Worm (Caenorhabditis elegans) whole organism, mixed stage, embryonic: Measurements from ENCODE around the gene sra-35.

Experiments used
- blmp-1 ChIP-seq: fragments of 150-350 bp; optimal IDR thresholded peaks from 2 replicates; lab custom pipeline; 2014; ENCODE audit warnings: missing biosample characterization, missing genetic modification characterization
- ceh-39 ChIP-seq: fragments of 150-350 bp; optimal IDR thresholded peaks from 2 replicates; lab custom pipeline; 2014; ENCODE audit warnings: missing biosample characterization, missing genetic modification characterization
- flh-1 ChIP-seq: fragments of 200-800 bp; sonication (Bioruptor generic); optimal IDR thresholded peaks from 2 replicates; lab custom pipeline; 2018; ENCODE audit warnings: mild to moderate bottlenecking, missing genetic modification characterization, moderate library complexity, missing compliant biosample characterization
- ham-2 ChIP-seq: fragments of 200-800 bp; sonication (Bioruptor generic); optimal IDR thresholded peaks from 2 replicates; lab custom pipeline; 2018; ENCODE audit warnings: mild to moderate bottlenecking, missing genetic modification characterization, missing compliant biosample characterization
- lin-13 ChIP-seq: fragments of 150-350 bp; optimal IDR thresholded peaks from 2 replicates; lab custom pipeline; 2014; ENCODE audit warnings: missing biosample characterization, missing genetic modification characterization
- mep-1 ChIP-seq: fragments of 150-350 bp; optimal IDR thresholded peaks from 2 replicates; lab custom pipeline; 2017; ENCODE audit warnings: missing biosample characterization, missing genetic modification reagents, missing genetic modification characterization, inconsistent platforms
- nhr-28 ChIP-seq: fragments of 150-350 bp; optimal IDR thresholded peaks from 2 replicates; lab custom pipeline; 2014; ENCODE audit warnings: missing biosample characterization, missing genetic modification characterization
- nhr-76 ChIP-seq: sonication (generic microtip); optimal IDR thresholded peaks from 2 replicates; lab custom pipeline; 2017; ENCODE audit warnings: missing biosample characterization, missing genetic modification characterization
- pha-4 ChIP-seq: fragments of 150-350 bp; optimal IDR thresholded peaks from 2 replicates; lab custom pipeline; 2018; ENCODE audit warnings: missing biosample characterization, missing genetic modification reagents, missing genetic modification characterization
- sptf-1 ChIP-seq: sonication (generic microtip); optimal IDR thresholded peaks from 2 replicates; lab custom pipeline; 2017; ENCODE audit warnings: mild to moderate bottlenecking, missing genetic modification characterization, moderate library complexity, missing compliant biosample characterization
- unc-39 ChIP-seq: fragments of 150-350 bp; optimal IDR thresholded peaks from 2 replicates; lab custom pipeline; 2014; ENCODE audit warnings: missing biosample characterization, missing genetic modification characterization

DNA sequence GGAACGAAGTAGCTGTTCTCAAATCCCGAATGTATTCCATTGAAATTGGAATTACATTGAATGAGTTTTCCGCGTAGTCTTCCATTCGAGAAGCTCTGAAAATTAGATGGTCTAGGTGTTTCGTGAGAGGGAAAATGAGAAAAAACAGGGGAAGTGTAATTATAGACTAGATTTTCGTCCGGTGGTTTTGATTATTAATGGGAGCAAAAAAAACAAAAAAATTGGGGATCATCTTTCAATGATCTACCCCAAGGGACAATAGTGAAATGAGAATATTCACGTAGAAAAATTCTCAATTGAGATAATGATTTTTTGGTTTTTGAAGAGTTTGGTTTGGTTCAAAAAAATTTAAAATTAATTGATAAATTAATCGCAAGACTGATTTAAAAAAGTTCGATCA lies 4.2 kb upstream of the sra-35 start, which contains the start of gene sra-32:
- TF ChIP-seq ceh-39 (tag; lab: Kevin White, UChicago), result no peak
- no peak for TF ChIP-seq pha-4
- no peak for TF ChIP-seq ham-2 (GFP tag; lab: Kevin White, UChicago)
- no peak for TF ChIP-seq unc-39 (tag; lab: Kevin White, UChicago)
- TF ChIP-seq mep-1, result no peak
- no peak for TF ChIP-seq sptf-1 (tag; lab: Kevin White, UChicago)
- no peak for TF ChIP-seq nhr-76 (tag; lab: Kevin White, UChicago)
- TF ChIP-seq flh-1 (GFP tag; lab: Kevin White, UChicago), result no peak
- TF ChIP-seq lin-13 (tag; lab: Kevin White, UChicago), result no peak
- TF ChIP-seq blmp-1 (tag; lab: Kevin White, UChicago), result no peak
- no peak for TF ChIP-seq nhr-28 (tag; lab: Kevin White, UChicago)
